Worm (Caenorhabditis elegans) whole organism, early embryonic: ENCODE measurements around the gene D1054.1.

Source experiments
- F13C5.2 ChIP-seq: sonication (generic microtip); optimal IDR thresholded peaks from 2 replicates; lab custom pipeline; 2017; ENCODE audit warnings: mild to moderate bottlenecking, missing genetic modification characterization, inconsistent platforms, missing compliant biosample characterization
- aly-1 ChIP-seq: sonication (generic microtip); optimal IDR thresholded peaks from 2 replicates; lab custom pipeline; 2016; ENCODE audit warnings: missing genetic modification characterization, missing compliant biosample characterization
- ama-1 ChIP-seq: fragments of 150-350 bp; optimal IDR thresholded peaks from 2 replicates; lab custom pipeline; 2014
- ceh-13 ChIP-seq: fragments of 200-800 bp; sonication (Bioruptor generic); optimal IDR thresholded peaks from 2 replicates; lab custom pipeline; 2018; ENCODE audit warnings: mild to moderate bottlenecking, missing genetic modification characterization, missing compliant biosample characterization
- flt-1 ChIP-seq: fragments of 200-800 bp; sonication (Bioruptor generic); IDR thresholded peaks from 2 replicates; pipeline ENCODE4 v1.3.6; 2022; ENCODE audit warnings: missing genetic modification characterization, missing compliant biosample characterization
- hmbx-1 ChIP-seq: sonication (generic microtip); optimal IDR thresholded peaks from 2 replicates; lab custom pipeline; 2016; ENCODE audit warnings: mild to moderate bottlenecking, missing genetic modification characterization, missing compliant biosample characterization
- hnd-1 ChIP-seq: sonication (generic microtip); optimal IDR thresholded peaks from 2 replicates; lab custom pipeline; 2016; ENCODE audit warnings: missing genetic modification characterization, missing compliant biosample characterization
- scrt-1 ChIP-seq: fragments of 200-800 bp; sonication (Bioruptor generic); IDR thresholded peaks from 2 replicates; pipeline ENCODE4 v1.3.6; 2022; ENCODE audit warnings: missing genetic modification characterization, missing compliant biosample characterization
- sea-1 ChIP-seq: fragments of 200-800 bp; sonication (Bioruptor generic); conservative IDR thresholded peaks from 2 replicates; pipeline ENCODE4 v1.3.6; 2022; ENCODE audit warnings: missing genetic modification characterization, missing compliant biosample characterization
- tbx-11 ChIP-seq: fragments of 200-800 bp; sonication (Bioruptor generic); IDR thresholded peaks from 2 replicates; pipeline ENCODE4 v1.3.6; 2022; ENCODE audit warnings: missing genetic modification characterization, missing compliant biosample characterization
- tbx-37 ChIP-seq: fragments of 200-800 bp; sonication (Bioruptor generic); conservative IDR thresholded peaks from 2 replicates; pipeline ENCODE4 v1.3.6; 2022; ENCODE audit warnings: missing genetic modification reagents, missing genetic modification characterization, missing compliant biosample characterization
- tra-4 ChIP-seq: sonication (generic microtip); optimal IDR thresholded peaks from 2 replicates; lab custom pipeline; 2017; ENCODE audit warnings: missing genetic modification characterization, missing compliant biosample characterization

- no peak for TF ChIP-seq hmbx-1 (tag; lab: Kevin White, UChicago)
- TF ChIP-seq ama-1 (lab: Kevin White, UChicago), result no peak
- no peak for TF ChIP-seq flt-1 (GFP tag; lab: Robert Waterston, UW)
- no peak for TF ChIP-seq sea-1 (GFP tag; lab: Robert Waterston, UW)
- TF ChIP-seq aly-1, result no peak
- no peak for TF ChIP-seq tra-4 (tag; lab: Kevin White, UChicago)
- no peak for TF ChIP-seq ceh-13 (GFP tag; lab: Kevin White, UChicago)
- TF ChIP-seq F13C5.2 (tag; lab: Kevin White, UChicago), result no peak
- no peak for TF ChIP-seq tbx-37 (GFP tag; lab: Robert Waterston, UW)
- no peak for TF ChIP-seq tbx-11 (GFP tag; lab: Robert Waterston, UW)
- TF ChIP-seq scrt-1 (GFP tag; lab: Robert Waterston, UW), result no peak
- no peak for TF ChIP-seq hnd-1 (tag; lab: Kevin White, UChicago)
Observed at ce11 chrV:10813425-10814156, 43.6 kb upstream of the D1054.1 start, which contains the start of the genes C29A12.1 and lig-1.
